Worm (Caenorhabditis elegans): ENCODE data around the gene lipl-1.

ce11 chrV:12964076-12964475 is 44.3 kb downstream of the lipl-1 start, which contains the start of gene srd-35:
- no peak for TF ChIP-seq snpc-4 (tag; optimal IDR thresholded peaks at IDR 0.05)
- TF ChIP-seq nhr-10 (tag; optimal IDR thresholded peaks at IDR 0.05) = no peak
- no peak for TF ChIP-seq nhr-11 (tag; optimal IDR thresholded peaks at IDR 0.05)
- no peak for TF ChIP-seq ceh-82 (tag; optimal IDR thresholded peaks at IDR 0.05)
- TF ChIP-seq ztf-11 (tag; optimal IDR thresholded peaks at IDR 0.05) = no peak
- TF ChIP-seq unc-39 (tag; optimal IDR thresholded peaks at IDR 0.05) = no peak
- no peak for TF ChIP-seq mab-5 (tag; optimal IDR thresholded peaks at IDR 0.05)
- no peak for TF ChIP-seq nhr-77 (tag; optimal IDR thresholded peaks at IDR 0.05)
- TF ChIP-seq dmd-4 (tag; optimal IDR thresholded peaks at IDR 0.05) = no peak
